Fruit fly (Drosophila melanogaster) whole organism, prepupa: ENCODE data around the gene CenB1A.

Experiments used
- Blimp-1 ChIP-seq: fragments of 200-800 bp; sonication (Bioruptor generic); optimal IDR thresholded peaks from 3 replicates; lab custom pipeline; 2017; ENCODE audit warnings: missing biosample characterization, missing genetic modification characterization, mild to moderate bottlenecking, moderate library complexity, missing genetic modification reagents
- CG10669 ChIP-seq: fragments of 200-800 bp; sonication (Bioruptor generic); optimal IDR thresholded peaks from 3 replicates; lab custom pipeline; 2018; ENCODE audit warnings: missing biosample characterization, mild to moderate bottlenecking, missing genetic modification characterization, moderate library complexity
- CG15336 ChIP-seq: fragments of 200-800 bp; sonication (Bioruptor generic); IDR thresholded peaks from 2 replicates; pipeline ENCODE4 v1.3.6; 2022; ENCODE audit warnings: missing biosample characterization, missing genetic modification characterization
- CG3032 ChIP-seq: fragments of 200-800 bp; optimal IDR thresholded peaks from 2 replicates; lab custom pipeline; 2019; ENCODE audit warnings: missing biosample characterization, mild to moderate bottlenecking, missing genetic modification characterization, moderate library complexity
- CG32006 ChIP-seq: fragments of 200-800 bp; sonication (Bioruptor generic); optimal IDR thresholded peaks from 3 replicates; lab custom pipeline; 2017; ENCODE audit warnings: missing biosample characterization, mild to moderate bottlenecking, missing genetic modification characterization
- CG34406 ChIP-seq: fragments of 200-800 bp; sonication (Bioruptor generic); optimal IDR thresholded peaks from 3 replicates; lab custom pipeline; 2016; ENCODE audit warnings: missing biosample characterization, missing genetic modification characterization
- CG3919 ChIP-seq: fragments of 200-800 bp; sonication (Bioruptor generic); optimal IDR thresholded peaks from 3 replicates; lab custom pipeline; 2016; ENCODE audit warnings: missing biosample characterization, missing genetic modification characterization
- CG4318 ChIP-seq: fragments of 200-800 bp; sonication (Bioruptor generic); optimal IDR thresholded peaks from 3 replicates; lab custom pipeline; 2017; ENCODE audit warnings: missing biosample characterization, mild to moderate bottlenecking, missing genetic modification characterization
- CG6792 ChIP-seq: fragments of 200-800 bp; sonication (Bioruptor generic); optimal IDR thresholded peaks from 3 replicates; lab custom pipeline; 2016; ENCODE audit warnings: missing biosample characterization, missing genetic modification characterization
- CG6808 ChIP-seq: fragments of 200-800 bp; sonication (Bioruptor generic); optimal IDR thresholded peaks from 3 replicates; lab custom pipeline; 2017; ENCODE audit warnings: missing biosample characterization, missing genetic modification characterization, mild to moderate bottlenecking, moderate library complexity, missing genetic modification reagents
- CG8119 ChIP-seq: fragments of 200-800 bp; sonication (Bioruptor generic); IDR thresholded peaks from 3 replicates; pipeline ENCODE4 v1.3.6; 2022; ENCODE audit warnings: missing biosample characterization, missing genetic modification characterization
- CG8319 ChIP-seq: fragments of 200-800 bp; sonication (Bioruptor generic); optimal IDR thresholded peaks from 3 replicates; lab custom pipeline; 2016; ENCODE audit warnings: missing biosample characterization, missing genetic modification characterization
- Eip78C ChIP-seq: fragments of 200-800 bp; sonication (Bioruptor generic); peaks from one replicate; lab custom pipeline; 2016; ENCODE audit warnings: missing biosample characterization, missing genetic modification characterization
- Eip93F ChIP-seq: fragments of 200-800 bp; sonication (Bioruptor generic); optimal IDR thresholded peaks from 2 replicates; lab custom pipeline; 2016; ENCODE audit warnings: missing biosample characterization, mild to moderate bottlenecking, missing genetic modification characterization
- Gug ChIP-seq: fragments of 200-800 bp; sonication (Bioruptor generic); IDR thresholded peaks from 2 replicates; pipeline ENCODE4 v1.3.6; 2022; ENCODE audit warnings: missing biosample characterization, missing genetic modification characterization
- Hr4 ChIP-seq: fragments of 200-800 bp; sonication (Bioruptor generic); optimal IDR thresholded peaks from 3 replicates; lab custom pipeline; 2016; ENCODE audit warnings: missing biosample characterization, missing genetic modification characterization
- Lpt ChIP-seq: fragments of 200-800 bp; sonication (Bioruptor generic); optimal IDR thresholded peaks from 3 replicates; lab custom pipeline; 2016; ENCODE audit warnings: missing biosample characterization, missing genetic modification characterization
- Met ChIP-seq: fragments of 200-800 bp; sonication (Bioruptor generic); optimal IDR thresholded peaks from 3 replicates; lab custom pipeline; 2016; ENCODE audit warnings: missing biosample characterization, missing genetic modification characterization
- Sox14 ChIP-seq: fragments of 200-800 bp; sonication (Bioruptor generic); optimal IDR thresholded peaks from 3 replicates; lab custom pipeline; 2016; ENCODE audit warnings: missing biosample characterization, missing genetic modification characterization
- Sox15 ChIP-seq: fragments of 200-800 bp; sonication (Bioruptor generic); optimal IDR thresholded peaks from 3 replicates; lab custom pipeline; 2016; ENCODE audit warnings: missing biosample characterization, missing genetic modification characterization
- dac ChIP-seq: fragments of 200-800 bp; sonication (Bioruptor generic); optimal IDR thresholded peaks from 2 replicates; lab custom pipeline; 2017; ENCODE audit warnings: missing biosample characterization, mild to moderate bottlenecking, missing genetic modification characterization
- dsx ChIP-seq: fragments of 200-800 bp; optimal IDR thresholded peaks from 3 replicates; lab custom pipeline; 2019; ENCODE audit warnings: missing biosample characterization, mild to moderate bottlenecking, missing genetic modification characterization, moderate library complexity; ENCODE audit not compliant: poor library complexity, severe bottlenecking
- eg ChIP-seq: fragments of 200-800 bp; sonication (Bioruptor generic); IDR thresholded peaks from 3 replicates; pipeline ENCODE4 v1.3.6; 2022; ENCODE audit warnings: missing biosample characterization, missing genetic modification characterization
- fd85E ChIP-seq: fragments of 200-800 bp; sonication (Bioruptor generic); optimal IDR thresholded peaks from 3 replicates; lab custom pipeline; 2016; ENCODE audit warnings: missing biosample characterization, missing genetic modification characterization
- fkh ChIP-seq: fragments of 200-800 bp; sonication (Bioruptor generic); optimal IDR thresholded peaks from 3 replicates; lab custom pipeline; 2017; ENCODE audit warnings: missing biosample characterization, mild to moderate bottlenecking, missing genetic modification characterization, moderate library complexity
- pdm3 ChIP-seq: fragments of 200-800 bp; sonication (Bioruptor generic); optimal IDR thresholded peaks from 3 replicates; lab custom pipeline; 2016; ENCODE audit warnings: missing biosample characterization, missing genetic modification characterization
- spab ChIP-seq: fragments of 200-800 bp; sonication (Bioruptor generic); optimal IDR thresholded peaks from 2 replicates; lab custom pipeline; 2017; ENCODE audit warnings: missing biosample characterization, mild to moderate bottlenecking, missing genetic modification characterization, missing genetic modification reagents
- ss ChIP-seq, 2 experiments: fragments of 200-800 bp; sonication (Bioruptor generic); optimal IDR thresholded peaks; 2 replicates in 1 of 2; 3 replicates in 1 of 2; lab custom pipeline; 2017 to 2018; ENCODE audit warnings: mild to moderate bottlenecking in 2 of 2, missing biosample characterization in 2 of 2, missing genetic modification characterization in 2 of 2, moderate library complexity in 1 of 2
- svp ChIP-seq: fragments of 200-800 bp; sonication (Bioruptor generic); peaks from one replicate; lab custom pipeline; 2016; ENCODE audit warnings: missing biosample characterization, missing genetic modification characterization
- topi ChIP-seq: fragments of 200-800 bp; sonication (Bioruptor generic); optimal IDR thresholded peaks from 3 replicates; lab custom pipeline; 2016; ENCODE audit warnings: missing biosample characterization, missing genetic modification characterization

CenB1A gene

DNA sequence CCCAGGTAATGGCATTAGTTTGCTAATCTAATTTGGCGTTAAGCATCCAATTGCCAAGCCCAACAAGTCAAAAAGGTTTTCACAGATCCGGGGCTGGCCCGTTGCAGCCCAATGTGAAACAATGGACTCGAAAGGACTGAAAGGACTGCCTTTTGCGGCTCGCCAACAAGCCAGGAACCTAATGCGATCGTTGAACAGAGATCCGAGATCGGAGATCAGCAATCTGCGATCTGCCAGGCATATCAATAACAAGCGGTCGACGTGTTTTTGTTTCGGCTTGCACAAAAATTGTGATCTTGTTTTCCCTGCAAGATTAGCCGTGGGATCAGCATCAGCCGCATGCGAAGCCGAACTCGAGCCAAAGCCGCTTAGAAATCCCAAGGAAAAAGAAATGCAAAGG is 11.4 kb downstream of the CenB1A start:
- TF ChIP-seq svp (no peak), CG10669 (GFP tag; lab: Kevin White, UChicago) (no peak), Sox14 (GFP tag; lab: Kevin White, UChicago) (no peak), CG8319 (GFP tag; lab: Kevin White, UChicago) (no peak), CG15336 (GFP tag; lab: Robert Waterston, UW) (no peak), Lpt (GFP tag; lab: Kevin White, UChicago) (no peak), pdm3 (no peak), Gug (GFP tag; lab: Robert Waterston, UW) (no peak), topi (GFP tag; lab: Kevin White, UChicago) (no peak), Hr4 (GFP tag; lab: Kevin White, UChicago) (no peak), spab (GFP tag; lab: Kevin White, UChicago) (no peak), dac (GFP tag; lab: Kevin White, UChicago) (no peak), CG3032 (tag; lab: Kevin White, UChicago) (no peak)

- TF ChIP-seq fd85E (GFP tag; lab: Kevin White, UChicago) (no peak), CG34406 (no peak), CG32006 (GFP tag; lab: Kevin White, UChicago) (no peak), CG8319 (GFP tag; lab: Kevin White, UChicago) (no peak), CG3919 (GFP tag; lab: Kevin White, UChicago) (no peak), Sox15 (GFP tag; lab: Kevin White, UChicago) (no peak), CG4318 (GFP tag; lab: Kevin White, UChicago) (no peak), CG6808 (no peak), Sox14 (GFP tag; lab: Kevin White, UChicago) (no peak)
Measured at dm6 chr3R:23130181-23130580, 12.0 kb downstream of the CenB1A start.

DNA sequence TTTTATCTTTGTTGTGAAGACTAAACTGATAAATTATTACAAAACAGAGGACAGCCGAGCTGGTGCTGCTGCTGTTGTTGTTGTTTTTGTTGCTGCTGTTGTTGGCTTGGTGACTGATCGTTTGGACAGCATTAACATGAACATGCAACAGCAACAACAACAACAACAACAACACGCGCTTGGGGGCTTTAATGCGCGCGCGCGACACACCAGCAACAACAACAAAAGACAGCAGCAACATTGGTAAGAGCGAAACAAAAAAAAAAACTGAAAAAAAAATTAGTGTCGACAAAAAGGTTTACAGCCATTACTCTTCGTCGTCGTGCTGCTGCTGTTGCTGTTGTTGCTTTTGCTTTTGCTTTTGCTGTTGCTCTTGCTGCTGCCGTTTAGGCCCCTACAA is 12.7 kb downstream of the CenB1A start:
- TF ChIP-seq Blimp-1 = no peak
- TF ChIP-seq CG34406 = no peak
- TF ChIP-seq CG6792 (GFP tag; lab: Kevin White, UChicago) = no peak
- no peak for TF ChIP-seq CG10669 (GFP tag; lab: Kevin White, UChicago)

DNA sequence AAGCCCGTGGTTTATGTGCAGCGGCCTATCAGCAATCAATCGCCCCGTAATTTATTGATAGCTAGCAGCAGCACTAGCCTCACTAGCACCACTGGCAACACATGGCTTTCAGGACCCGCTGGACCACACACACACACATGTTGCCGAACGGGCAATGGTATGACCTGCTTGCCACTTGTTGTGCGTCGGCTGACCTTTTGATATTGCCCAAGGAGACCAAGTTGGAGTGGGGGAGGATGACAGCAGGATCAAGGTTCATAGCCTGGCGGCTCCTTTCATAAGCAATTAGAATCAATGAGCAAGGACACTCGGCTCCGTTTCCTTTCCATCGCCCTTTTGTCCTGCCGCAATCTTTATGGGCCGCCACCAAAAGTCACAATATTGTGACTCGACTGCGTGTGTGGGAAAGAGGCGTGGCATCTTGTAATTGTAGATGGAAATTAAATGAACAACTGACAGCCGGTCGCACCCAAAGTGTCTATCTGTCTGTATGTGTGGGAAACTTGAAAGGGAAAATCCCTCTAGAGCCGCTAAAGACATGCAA is 13.2 kb downstream of the CenB1A start:
- no peak for TF ChIP-seq Eip78C (GFP tag; lab: Kevin White, UChicago)
- TF ChIP-seq eg (GFP tag; lab: Robert Waterston, UW) = no peak
- no peak for TF ChIP-seq CG15336 (GFP tag; lab: Robert Waterston, UW)
- no peak for TF ChIP-seq Eip93F (GFP tag; lab: Kevin White, UChicago)

DNA sequence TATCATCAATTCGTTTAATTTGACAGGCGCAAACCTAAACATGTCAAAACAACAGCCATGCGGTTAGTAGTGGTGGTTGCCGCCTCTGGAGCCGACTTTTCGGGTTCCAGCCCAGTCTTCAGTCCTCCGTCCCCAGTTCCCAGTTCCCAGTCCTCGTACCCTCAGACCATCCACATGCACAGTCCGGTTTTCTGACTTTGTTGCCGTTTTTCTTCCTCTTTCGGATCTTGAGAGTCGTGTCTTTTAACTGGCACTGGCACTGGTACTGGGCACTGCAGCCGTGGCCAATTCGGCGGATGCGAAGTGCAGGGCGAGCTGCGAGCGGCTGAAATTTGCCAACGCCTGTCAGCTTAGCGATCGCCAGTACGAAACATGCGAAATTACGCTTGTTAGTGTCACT is 14.1 kb downstream of the CenB1A start:
- TF ChIP-seq dsx (GFP tag; lab: Kevin White, UChicago) (peak; percentile 96), Eip78C (GFP tag; lab: Kevin White, UChicago) (no peak), svp (no peak), CG8119 (GFP tag; lab: Robert Waterston, UW) (no peak)

DNA sequence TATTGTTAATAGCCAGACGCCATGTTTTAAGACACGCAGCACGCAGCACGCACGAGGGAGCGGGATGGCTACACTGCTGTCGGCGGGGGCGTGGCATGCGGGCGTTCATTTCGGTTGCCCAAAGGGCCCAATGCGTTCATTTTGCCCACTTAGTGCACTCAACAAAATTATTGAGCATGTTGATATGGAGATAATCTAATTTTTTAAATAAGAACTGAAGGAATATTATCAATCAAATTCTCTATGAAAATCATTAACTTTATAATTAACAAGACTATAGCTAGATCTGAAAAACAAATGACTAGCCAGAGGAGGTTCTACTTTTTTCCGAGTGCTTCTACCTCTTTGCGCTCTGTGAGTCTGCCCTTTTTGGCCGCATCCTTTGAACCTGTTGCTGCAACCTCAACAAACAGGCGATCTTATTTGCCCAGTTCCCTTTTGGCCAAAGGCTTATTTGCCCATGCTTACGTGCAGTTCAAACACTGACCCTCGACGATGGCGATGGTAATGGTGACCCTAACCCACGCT is 15.2 kb downstream of the CenB1A start:
- no peak for TF ChIP-seq topi (GFP tag; lab: Kevin White, UChicago)
- TF ChIP-seq Met (GFP tag; lab: Kevin White, UChicago) = peak; percentile 32
- TF ChIP-seq Eip78C (GFP tag; lab: Kevin White, UChicago) = peak; percentile 44
- peak in 1 of 2 experiments; percentile 11 for TF ChIP-seq ss (GFP tag; optimal IDR thresholded peaks at IDR 0.05; lab: Kevin White, UChicago)
- TF ChIP-seq fkh = peak; percentile 12
- peak; percentile 68 for TF ChIP-seq svp
- TF ChIP-seq Sox15 (GFP tag; lab: Kevin White, UChicago) = no peak
